Worm (Caenorhabditis elegans) whole organism, late embryonic: ENCODE results near the gene clc-27.

Experiments used
- K09A11.1 ChIP-seq: sonication (generic microtip); optimal IDR thresholded peaks from 2 replicates; lab custom pipeline; 2017; ENCODE audit warnings: antibody characterized with exemption, mild to moderate bottlenecking, missing genetic modification characterization, missing compliant biosample characterization; ENCODE audit not compliant: insufficient read depth
- ama-1 ChIP-seq: fragments of 150-350 bp; optimal IDR thresholded peaks from 2 replicates; lab custom pipeline; 2014
- ceh-22 ChIP-seq: sonication (generic microtip); optimal IDR thresholded peaks from 2 replicates; lab custom pipeline; 2017; ENCODE audit warnings: missing biosample characterization, missing genetic modification characterization
- fkh-10 ChIP-seq: fragments of 150-350 bp; optimal IDR thresholded peaks from 2 replicates; lab custom pipeline; 2014; ENCODE audit warnings: missing biosample characterization, missing genetic modification reagents, missing genetic modification characterization
- hlh-15 ChIP-seq: sonication (generic microtip); optimal IDR thresholded peaks from 2 replicates; lab custom pipeline; 2016; ENCODE audit warnings: missing genetic modification characterization, missing compliant biosample characterization
- hlh-6 ChIP-seq: sonication (generic microtip); optimal IDR thresholded peaks from 2 replicates; lab custom pipeline; 2016; ENCODE audit warnings: missing genotype, missing genetic modification characterization, missing compliant biosample characterization
- lin-11 ChIP-seq: fragments of 200-800 bp; sonication (Bioruptor generic); optimal IDR thresholded peaks from 2 replicates; lab custom pipeline; 2018; ENCODE audit warnings: mild to moderate bottlenecking, missing genetic modification characterization, missing compliant biosample characterization
- nhr-11 ChIP-seq: fragments of 150-350 bp; optimal IDR thresholded peaks from 2 replicates; lab custom pipeline; 2014; ENCODE audit warnings: missing biosample characterization, missing genetic modification characterization
- nhr-232 ChIP-seq: sonication (generic microtip); optimal IDR thresholded peaks from 2 replicates; lab custom pipeline; 2016; ENCODE audit warnings: missing genetic modification characterization, missing compliant biosample characterization
- pha-4 ChIP-seq: fragments of 150-350 bp; optimal IDR thresholded peaks from 2 replicates; lab custom pipeline; 2018; ENCODE audit warnings: missing biosample characterization, missing genetic modification reagents, missing genetic modification characterization
- pqm-1 ChIP-seq: sonication (generic microtip); optimal IDR thresholded peaks from 2 replicates; lab custom pipeline; 2016; ENCODE audit warnings: missing genetic modification characterization, missing compliant biosample characterization
- tbx-7 ChIP-seq: sonication (generic microtip); optimal IDR thresholded peaks from 2 replicates; lab custom pipeline; 2016; ENCODE audit warnings: missing genotype, missing genetic modification characterization, missing compliant biosample characterization

- TF ChIP-seq pqm-1 (tag; lab: Kevin White, UChicago) (no peak), ama-1 (lab: Kevin White, UChicago) (no peak), tbx-7 (tag; lab: Kevin White, UChicago) (no peak), nhr-232 (tag; lab: Kevin White, UChicago) (no peak), pha-4 (tag; lab: Kevin White, UChicago) (no peak), hlh-15 (tag; lab: Kevin White, UChicago) (no peak), lin-11 (tag; lab: Kevin White, UChicago) (no peak), ceh-22 (tag; lab: Kevin White, UChicago) (no peak), nhr-11 (no peak), hlh-6 (tag; lab: Kevin White, UChicago) (no peak), fkh-10 (GFP tag; lab: Kevin White, UChicago) (no peak), K09A11.1 (tag; lab: Kevin White, UChicago) (no peak)
These were observed 50.7 kb downstream of the clc-27 start for ce11 chrIII:1058881-1059280.
